Worm (Caenorhabditis elegans) whole organism, L3 larva: ENCODE data around the gene sod-5.

ENCODE experiments used
- daf-12 ChIP-seq: fragments of 150-350 bp; optimal IDR thresholded peaks from 2 replicates; lab custom pipeline; 2014; ENCODE audit warnings: missing biosample characterization, missing genetic modification reagents, missing genetic modification characterization
- elt-3 ChIP-seq, 3 experiments: fragments of 150-350 bp in 1 of 3; sonication (generic microtip) in 2 of 3; optimal IDR thresholded peaks; 2 replicates in 2 of 3; 4 replicates in 1 of 3; lab custom pipeline; 2014 to 2017; ENCODE audit warnings: missing biosample characterization in 3 of 3, missing genetic modification characterization in 3 of 3
- nhr-237 ChIP-seq: fragments of 150-350 bp; optimal IDR thresholded peaks from 2 replicates; lab custom pipeline; 2014; ENCODE audit warnings: missing biosample characterization, missing genetic modification characterization
- nhr-77 ChIP-seq: fragments of 150-350 bp; optimal IDR thresholded peaks from 2 replicates; lab custom pipeline; 2014; ENCODE audit warnings: missing biosample characterization, missing genetic modification characterization
- skn-1 ChIP-seq: fragments of 150-350 bp; optimal IDR thresholded peaks from 2 replicates; lab custom pipeline; 2014; ENCODE audit warnings: missing biosample characterization, missing genetic modification characterization
- unc-62 ChIP-seq: fragments of 150-350 bp; sonication (generic microtip); optimal IDR thresholded peaks from 4 replicates; lab custom pipeline; 2014; ENCODE audit warnings: missing biosample characterization, missing genetic modification reagents, missing genetic modification characterization

DNA sequence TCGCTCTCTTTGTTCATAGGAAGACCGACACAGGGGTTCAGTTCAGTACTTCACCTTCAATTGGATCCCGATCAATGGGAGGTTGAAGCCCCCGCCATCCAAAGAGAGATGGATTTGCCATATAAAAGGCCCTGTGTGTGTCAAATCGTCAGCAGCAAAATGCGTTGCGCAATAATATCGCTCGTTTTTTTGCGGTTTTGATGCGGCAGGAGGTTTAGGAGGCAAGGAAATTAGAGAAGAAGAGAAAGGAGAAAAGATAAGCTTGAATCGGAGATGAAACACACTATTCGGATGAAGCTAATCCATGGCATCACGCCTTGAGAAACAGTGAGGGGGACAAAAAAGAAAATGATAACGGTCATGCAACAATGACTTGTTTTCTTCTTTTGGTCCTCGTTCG, 23.0 kb upstream of the sod-5 start:
- TF ChIP-seq skn-1 (tag; lab: Kevin White, UChicago) (no peak), elt-3 (tag; optimal IDR thresholded peaks at IDR 0.05; lab: Kevin White, UChicago) (no peak), daf-12 (tag; lab: Kevin White, UChicago) (no peak), unc-62 (GFP tag; lab: Kevin White, UChicago) (no peak), nhr-77 (tag; lab: Kevin White, UChicago) (no peak), nhr-237 (tag; lab: Kevin White, UChicago) (no peak)
